Fruit fly (Drosophila melanogaster): ENCODE results near the gene CG7382.
A peak's percentile ranks its signal among the peaks of the same experiment; 100 is the strongest.

Gene CG7382

dm6 chr2L:5551538-5551937 is 31.8 kb upstream of the CG7382 start, which contains the start of gene CG18269:
CG18269 (plus strand) TSS chr2L:5551838.
- TF ChIP-seq CG11398 (GFP tag; optimal IDR thresholded peaks at IDR 0.05): no peak
- no peak for TF ChIP-seq Asciz (GFP tag; optimal IDR thresholded peaks at IDR 0.05)
- TF ChIP-seq slp2 (GFP tag; optimal IDR thresholded peaks at IDR 0.05): no peak
- no peak for TF ChIP-seq CG3281 (GFP tag; optimal IDR thresholded peaks at IDR 0.05)
- no peak for TF ChIP-seq Ada2b (GFP tag; IDR thresholded peaks at IDR 0.05)
- no peak for TF ChIP-seq trh (GFP tag; optimal IDR thresholded peaks at IDR 0.05)
- TF ChIP-seq CG9797 (GFP tag; optimal IDR thresholded peaks at IDR 0.05): no peak
- no peak for TF ChIP-seq wor (GFP tag; IDR thresholded peaks at IDR 0.05)
- TF ChIP-seq odd (GFP tag; optimal IDR thresholded peaks at IDR 0.05): no peak
- TF ChIP-seq nmo (GFP tag; optimal IDR thresholded peaks at IDR 0.05): no peak
- TF ChIP-seq kay (GFP tag; optimal IDR thresholded peaks at IDR 0.05): no peak
- TF ChIP-seq CG6683 (GFP tag; optimal IDR thresholded peaks at IDR 0.05): no peak

- TF ChIP-seq sima (GFP tag; optimal IDR thresholded peaks at IDR 0.05) (no peak), Elba2 (GFP tag; optimal IDR thresholded peaks at IDR 0.05) (peak; percentile 83), sim (GFP tag; IDR thresholded peaks at IDR 0.05) (no peak), CG8281 (tag; optimal IDR thresholded peaks at IDR 0.05) (no peak), CG10654 (GFP tag; optimal IDR thresholded peaks at IDR 0.05) (no peak), Ravus (GFP tag; IDR thresholded peaks at IDR 0.05) (no peak), CG15479 (GFP tag; optimal IDR thresholded peaks at IDR 0.05) (peak; percentile 34), CG18262 (tag; optimal IDR thresholded peaks at IDR 0.05) (no peak), CG10462 (GFP tag; optimal IDR thresholded peaks at IDR 0.05) (no peak), Meics (GFP tag; optimal IDR thresholded peaks at IDR 0.05) (no peak), sna (GFP tag; IDR thresholded peaks at IDR 0.05; ENCODE audit: partially characterized antibody) (no peak), YL-1 (GFP tag; optimal IDR thresholded peaks at IDR 0.05) (no peak), klu (GFP tag; IDR thresholded peaks at IDR 0.05) (no peak), nom (GFP tag; optimal IDR thresholded peaks at IDR 0.05) (no peak), lola (GFP tag; optimal IDR thresholded peaks at IDR 0.05) (no peak)
These were observed 31.0 kb upstream of the CG7382 start, which contains the start of gene CG14014 for dm6 chr2L:5550735-5551134. CG14014 (minus strand) TSS chr2L:5550835.

- peak; percentile 89 for TF ChIP-seq sug (tag; optimal IDR thresholded peaks at IDR 0.05)
- peak; percentile 39 for TF ChIP-seq CG12219 (GFP tag; optimal IDR thresholded peaks at IDR 0.05)
- peak; percentile 65 for TF ChIP-seq mirr (GFP tag; optimal IDR thresholded peaks at IDR 0.05)
- TF ChIP-seq CG10431 (GFP tag; optimal IDR thresholded peaks at IDR 0.05): peak; percentile 37
- TF ChIP-seq lab (GFP tag; optimal IDR thresholded peaks at IDR 0.05): peak; percentile 47
- TF ChIP-seq GATAe (GFP tag; conservative IDR thresholded peaks at IDR 0.05): peak; percentile 46; the same call in 1 of the 2 replicates
- TF ChIP-seq Dll (GFP tag; IDR thresholded peaks at IDR 0.05; ENCODE audit: partially characterized antibody): 0 out of 4 replicates have a peak, but pooled peaks have one; percentile 37
- TF ChIP-seq CG2875 (GFP tag; optimal IDR thresholded peaks at IDR 0.05): peak; percentile 13
- TF ChIP-seq CrebB (tag; optimal IDR thresholded peaks at IDR 0.05): peak; percentile 57
- TF ChIP-seq Vsx1 (GFP tag; optimal IDR thresholded peaks at IDR 0.05): peak; percentile 77
- no peak for TF ChIP-seq Bdp1 (GFP tag; optimal IDR thresholded peaks at IDR 0.05)
- no peak for TF ChIP-seq CG2889 (GFP tag; IDR thresholded peaks at IDR 0.05)
- TF ChIP-seq ATbp (GFP tag; optimal IDR thresholded peaks at IDR 0.05): peak; percentile 30
- TF ChIP-seq exex (tag; optimal IDR thresholded peaks at IDR 0.05): peak; percentile 93
- peak; percentile 13 for TF ChIP-seq CG3281 (GFP tag; optimal IDR thresholded peaks at IDR 0.05)
- peak; percentile 49; the same call in 1 of the 2 replicates for TF ChIP-seq ara (GFP tag; IDR thresholded peaks at IDR 0.05)
- peak; percentile 16 for TF ChIP-seq CG12071 (GFP tag; optimal IDR thresholded peaks at IDR 0.05)
- peak; percentile 6 for TF ChIP-seq Jarid2 (GFP tag; optimal IDR thresholded peaks at IDR 0.05)
- no peak for TF ChIP-seq Deaf1 (tag; optimal IDR thresholded peaks at IDR 0.05)
- peak; percentile 61 for TF ChIP-seq Asciz (GFP tag; optimal IDR thresholded peaks at IDR 0.05)
- peak; percentile 3 for TF ChIP-seq BtbVII (GFP tag; optimal IDR thresholded peaks at IDR 0.05)
- 0 out of 3 replicates have a peak, but pooled peaks have one; percentile 2 for TF ChIP-seq mld (GFP tag; IDR thresholded peaks at IDR 0.05; ENCODE audit: partially characterized antibody)
These were observed 27.6 kb upstream of the CG7382 start for dm6 chr2L:5547288-5547777.

Measured in whole organism, embryonic.